Fruit fly (Drosophila melanogaster) whole organism, embryonic: ENCODE measurements around the gene lgs.

ENCODE experiments used
- CG1529 ChIP-seq: fragments of 200-800 bp; sonication (Bioruptor generic); optimal IDR thresholded peaks from 3 replicates; lab custom pipeline; 2018; ENCODE audit warnings: missing biosample characterization, missing genetic modification characterization
- CG8089 ChIP-seq: fragments of 200-800 bp; sonication (Bioruptor generic); optimal IDR thresholded peaks from 3 replicates; lab custom pipeline; 2016; ENCODE audit warnings: missing biosample characterization, missing genetic modification characterization
- CG9609 ChIP-seq: fragments of 200-800 bp; sonication (Bioruptor generic); optimal IDR thresholded peaks from 3 replicates; lab custom pipeline; 2016; ENCODE audit warnings: missing biosample characterization, missing genetic modification characterization
- CTCF ChIP-seq: fragments of 200-800 bp; sonication (Bioruptor generic); optimal IDR thresholded peaks from 2 replicates; lab custom pipeline; 2017; ENCODE audit warnings: missing biosample characterization, mild to moderate bottlenecking, missing genetic modification characterization, moderate library complexity
- Myb ChIP-seq: fragments of 200-800 bp; sonication (Bioruptor generic); optimal IDR thresholded peaks from 2 replicates; lab custom pipeline; 2016; ENCODE audit warnings: missing biosample characterization, missing genetic modification characterization
- Sry-β ChIP-seq: fragments of 200-800 bp; sonication (Bioruptor generic); optimal IDR thresholded peaks from 2 replicates; lab custom pipeline; 2018; ENCODE audit warnings: missing biosample characterization, mild to moderate bottlenecking, missing genetic modification characterization, moderate library complexity
- dm ChIP-seq: fragments of 200-800 bp; sonication (Bioruptor generic); optimal IDR thresholded peaks from 3 replicates; lab custom pipeline; 2016; ENCODE audit warnings: missing biosample characterization, missing genetic modification characterization
- nau ChIP-seq: fragments of 200-800 bp; sonication (Bioruptor generic); optimal IDR thresholded peaks from 3 replicates; lab custom pipeline; 2017; ENCODE audit warnings: missing biosample characterization, mild to moderate bottlenecking, missing genetic modification characterization, missing genetic modification reagents
- pho ChIP-seq: fragments of 200-800 bp; sonication (Bioruptor generic); optimal IDR thresholded peaks from 2 replicates; lab custom pipeline; 2016; ENCODE audit warnings: missing biosample characterization, missing genetic modification characterization
- schlank ChIP-seq: fragments of 200-800 bp; sonication (Bioruptor generic); optimal IDR thresholded peaks from 2 replicates; lab custom pipeline; 2018; ENCODE audit warnings: missing biosample characterization, mild to moderate bottlenecking, missing genetic modification characterization
- twi ChIP-seq: fragments of 200-800 bp; optimal IDR thresholded peaks from 2 replicates; lab custom pipeline; 2019; ENCODE audit warnings: missing biosample characterization, mild to moderate bottlenecking, missing genetic modification characterization, moderate library complexity
- zfh1 ChIP-seq: fragments of 200-800 bp; sonication (Bioruptor generic); IDR thresholded peaks from 3 replicates; pipeline ENCODE4 v1.3.6; 2022; ENCODE audit warnings: missing biosample characterization, missing genetic modification characterization

DNA sequence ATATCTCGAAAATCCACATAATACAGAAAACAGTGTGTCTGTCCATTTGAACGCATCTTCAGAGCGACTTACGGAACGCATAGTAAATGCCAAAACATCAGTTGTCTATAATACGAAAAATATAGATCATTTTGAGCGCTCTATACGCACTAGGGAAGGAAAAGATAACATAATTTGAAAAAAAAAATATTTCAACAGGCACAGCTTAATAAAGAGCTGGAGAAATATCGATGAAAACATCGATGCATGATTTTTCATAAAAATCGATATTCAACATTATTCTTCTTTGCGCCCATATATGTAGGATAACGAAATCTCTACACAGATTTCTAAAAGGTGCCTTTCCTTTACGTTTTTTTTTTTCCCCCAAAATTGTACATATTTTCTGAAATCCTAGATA lies 38.0 kb upstream of the lgs start:
- TF ChIP-seq dm (GFP tag; lab: Kevin White, UChicago), result no peak
- no peak for TF ChIP-seq nau (GFP tag; lab: Kevin White, UChicago)
- no peak for TF ChIP-seq CG1529
- TF ChIP-seq twi (tag; lab: Kevin White, UChicago), result no peak
- no peak for TF ChIP-seq CG8089 (GFP tag; lab: Kevin White, UChicago)
- TF ChIP-seq Sry-β (GFP tag; lab: Kevin White, UChicago), result no peak
- no peak for TF ChIP-seq CTCF
- TF ChIP-seq schlank (tag; lab: Kevin White, UChicago), result no peak
- TF ChIP-seq pho, result no peak
- TF ChIP-seq CG9609 (GFP tag; lab: Kevin White, UChicago), result no peak
- TF ChIP-seq zfh1 (GFP tag; lab: Robert Waterston, UW), result no peak
- TF ChIP-seq Myb, result peak; percentile 5
